Fruit fly (Drosophila melanogaster) whole organism, embryonic: ENCODE data around the gene scro.

ENCODE experiments used
- Antp ChIP-seq: fragments of 200-800 bp; sonication (Bioruptor generic); optimal IDR thresholded peaks from 3 replicates; lab custom pipeline; 2016; ENCODE audit warnings: missing biosample characterization, missing genetic modification characterization
- Atf-2 ChIP-seq: fragments of 200-800 bp; sonication (Bioruptor generic); optimal IDR thresholded peaks from 2 replicates; lab custom pipeline; 2016; ENCODE audit warnings: missing biosample characterization, missing genetic modification characterization
- BtbVII ChIP-seq: fragments of 200-800 bp; sonication (Bioruptor generic); optimal IDR thresholded peaks from 3 replicates; lab custom pipeline; 2017; ENCODE audit warnings: missing biosample characterization, mild to moderate bottlenecking, missing genetic modification characterization
- CG10209 ChIP-seq: fragments of 200-800 bp; sonication (Bioruptor generic); optimal IDR thresholded peaks from 3 replicates; lab custom pipeline; 2017; ENCODE audit warnings: missing biosample characterization, mild to moderate bottlenecking, missing genetic modification characterization, missing genetic modification reagents
- CG10321 ChIP-seq: fragments of 200-800 bp; sonication (Bioruptor generic); IDR thresholded peaks from 2 replicates; pipeline ENCODE4 v1.3.6; 2022; ENCODE audit warnings: missing biosample characterization, missing genetic modification characterization
- CG11723 ChIP-seq: fragments of 200-800 bp; sonication (Bioruptor generic); optimal IDR thresholded peaks from 2 replicates; lab custom pipeline; 2017; ENCODE audit warnings: missing biosample characterization, mild to moderate bottlenecking, missing genetic modification characterization
- CG13775 ChIP-seq: fragments of 200-800 bp; sonication (Bioruptor generic); optimal IDR thresholded peaks from 3 replicates; lab custom pipeline; 2017; ENCODE audit warnings: missing biosample characterization, mild to moderate bottlenecking, missing genetic modification characterization
- CG1603 ChIP-seq: fragments of 200-800 bp; sonication (Bioruptor generic); optimal IDR thresholded peaks from 2 replicates; lab custom pipeline; 2019; ENCODE audit warnings: missing biosample characterization, mild to moderate bottlenecking, missing genetic modification characterization, moderate library complexity
- CG16813 ChIP-seq: fragments of 200-800 bp; sonication (Bioruptor generic); IDR thresholded peaks from 3 replicates; pipeline ENCODE4 v1.3.6; 2022; ENCODE audit warnings: missing biosample characterization, missing genetic modification characterization; ENCODE audit not compliant: partially characterized antibody
- CG17568 ChIP-seq: fragments of 200-800 bp; sonication (Bioruptor generic); optimal IDR thresholded peaks from 2 replicates; lab custom pipeline; 2018; ENCODE audit warnings: missing biosample characterization, mild to moderate bottlenecking, missing genetic modification characterization, moderate library complexity
- CG17802 ChIP-seq: fragments of 200-800 bp; sonication (Bioruptor generic); optimal IDR thresholded peaks from 2 replicates; lab custom pipeline; 2018; ENCODE audit warnings: missing biosample characterization, mild to moderate bottlenecking, missing genetic modification characterization, moderate library complexity
- CG1832 ChIP-seq: fragments of 200-800 bp; sonication (Bioruptor generic); optimal IDR thresholded peaks from 2 replicates; lab custom pipeline; 2017; ENCODE audit warnings: missing biosample characterization, mild to moderate bottlenecking, missing genetic modification characterization, inconsistent platforms
- CG2199 ChIP-seq: fragments of 200-800 bp; sonication (Bioruptor generic); IDR thresholded peaks from 3 replicates; pipeline ENCODE4 v1.3.6; 2022; ENCODE audit warnings: missing biosample characterization, missing genetic modification characterization
- CG30020 ChIP-seq: fragments of 200-800 bp; optimal IDR thresholded peaks from 2 replicates; lab custom pipeline; 2019; ENCODE audit warnings: missing biosample characterization, mild to moderate bottlenecking, missing genetic modification characterization, moderate library complexity
- CG3065 ChIP-seq: fragments of 200-800 bp; sonication (Bioruptor generic); optimal IDR thresholded peaks from 2 replicates; lab custom pipeline; 2016; ENCODE audit warnings: missing biosample characterization, missing genetic modification characterization
- CG32532 ChIP-seq: fragments of 200-800 bp; sonication (Bioruptor generic); IDR thresholded peaks from 2 replicates; pipeline ENCODE4 v1.3.6; 2022; ENCODE audit warnings: missing biosample characterization, missing genetic modification characterization
- CG33213 ChIP-seq: fragments of 200-800 bp; sonication (Bioruptor generic); optimal IDR thresholded peaks from 3 replicates; lab custom pipeline; 2016; ENCODE audit warnings: missing biosample characterization, missing genetic modification characterization
- CG34224 ChIP-seq: fragments of 200-800 bp; sonication (Bioruptor generic); IDR thresholded peaks from 3 replicates; pipeline ENCODE4 v1.3.6; 2022; ENCODE audit warnings: missing biosample characterization, missing genetic modification characterization; ENCODE audit not compliant: partially characterized antibody
- CG6689 ChIP-seq: fragments of 200-800 bp; sonication (Bioruptor generic); IDR thresholded peaks from 2 replicates; pipeline ENCODE4 v1.3.6; 2022; ENCODE audit warnings: missing biosample characterization, missing genetic modification characterization
- CG8290 ChIP-seq, 3 experiments: fragments of 200-800 bp; sonication (Bioruptor generic); optimal IDR thresholded peaks; 2 replicates each; lab custom pipeline; 2016 to 2019; ENCODE audit warnings: missing biosample characterization in 3 of 3, missing genetic modification characterization in 3 of 3, mild to moderate bottlenecking in 2 of 3, moderate library complexity in 1 of 3
- CG8478 ChIP-seq: fragments of >200 bp; optimal IDR thresholded peaks from 2 replicates; lab custom pipeline; 2018
- CG9797 ChIP-seq: fragments of 200-800 bp; sonication (Bioruptor generic); optimal IDR thresholded peaks from 3 replicates; lab custom pipeline; 2018; ENCODE audit warnings: missing biosample characterization, mild to moderate bottlenecking, missing genetic modification characterization
- CoRest ChIP-seq: fragments of 200-800 bp; sonication (Bioruptor generic); optimal IDR thresholded peaks from 3 replicates; lab custom pipeline; 2018; ENCODE audit warnings: missing biosample characterization, mild to moderate bottlenecking, missing genetic modification characterization, moderate library complexity
- Deaf1 ChIP-seq: fragments of 200-800 bp; optimal IDR thresholded peaks from 3 replicates; lab custom pipeline; 2019; ENCODE audit warnings: missing biosample characterization, mild to moderate bottlenecking, missing genetic modification characterization, moderate library complexity
- Jarid2 ChIP-seq: fragments of 200-800 bp; sonication (Bioruptor generic); optimal IDR thresholded peaks from 3 replicates; lab custom pipeline; 2017; ENCODE audit warnings: mild to moderate bottlenecking, missing biosample characterization, missing genetic modification reagents, missing genetic modification characterization
- Lhr ChIP-seq: fragments of 200-800 bp; sonication (Bioruptor generic); optimal IDR thresholded peaks from 3 replicates; lab custom pipeline; 2017; ENCODE audit warnings: mild to moderate bottlenecking, missing biosample characterization, missing genetic modification reagents, missing genetic modification characterization
- Mad ChIP-seq: fragments of 200-800 bp; sonication (Bioruptor generic); optimal IDR thresholded peaks from 2 replicates; lab custom pipeline; 2016; ENCODE audit warnings: missing biosample characterization, missing genetic modification characterization
- NC2β ChIP-seq: fragments of 200-800 bp; sonication (Bioruptor generic); optimal IDR thresholded peaks from 2 replicates; lab custom pipeline; 2016; ENCODE audit warnings: missing biosample characterization, missing genetic modification characterization
- Nf-YA ChIP-seq: fragments of 200-800 bp; sonication (Bioruptor generic); IDR thresholded peaks from 2 replicates; pipeline ENCODE4 v1.3.6; 2022; ENCODE audit warnings: missing biosample characterization, missing genetic modification characterization
- Nf-YB ChIP-seq: fragments of 200-800 bp; sonication (Bioruptor generic); optimal IDR thresholded peaks from 3 replicates; lab custom pipeline; 2019; ENCODE audit warnings: missing biosample characterization, mild to moderate bottlenecking, missing genetic modification characterization, moderate library complexity
- Nf-YC ChIP-seq: fragments of 200-800 bp; optimal IDR thresholded peaks from 3 replicates; lab custom pipeline; 2019; ENCODE audit warnings: missing biosample characterization, mild to moderate bottlenecking, missing genetic modification characterization, moderate library complexity
- Opbp ChIP-seq: fragments of 200-800 bp; sonication (Bioruptor generic); IDR thresholded peaks from 3 replicates; pipeline ENCODE4 v1.3.6; 2022; ENCODE audit warnings: missing biosample characterization, missing genetic modification characterization; ENCODE audit not compliant: partially characterized antibody
- amos ChIP-seq: fragments of 200-800 bp; sonication (Bioruptor generic); IDR thresholded peaks from 2 replicates; pipeline ENCODE4 v1.3.6; 2022; ENCODE audit warnings: missing biosample characterization, missing genetic modification characterization; ENCODE audit not compliant: partially characterized antibody
- cad ChIP-seq: fragments of >200 bp; optimal IDR thresholded peaks from 2 replicates; lab custom pipeline; 2017; ENCODE audit warnings: missing biosample characterization, missing genetic modification characterization
- crp ChIP-seq, 2 experiments: fragments of 200-800 bp; sonication (Bioruptor generic); optimal IDR thresholded peaks; 2 replicates in 1 of 2; 3 replicates in 1 of 2; lab custom pipeline; 2017; ENCODE audit warnings: missing biosample characterization in 2 of 2, missing genetic modification characterization in 2 of 2, mild to moderate bottlenecking in 1 of 2, moderate library complexity in 1 of 2
- eve ChIP-seq, 2 experiments: fragments of >200 bp; optimal IDR thresholded peaks; 2 replicates each; lab custom pipeline; 2017; ENCODE audit warnings: missing biosample characterization in 2 of 2, missing genetic modification characterization in 2 of 2
- jing ChIP-seq: fragments of 200-800 bp; sonication (Bioruptor generic); optimal IDR thresholded peaks from 2 replicates; lab custom pipeline; 2018; ENCODE audit warnings: missing biosample characterization, mild to moderate bottlenecking, missing genetic modification characterization
- knrl ChIP-seq: fragments of 200-800 bp; sonication (Bioruptor generic); IDR thresholded peaks from 3 replicates; pipeline ENCODE4 v1.3.6; 2022; ENCODE audit warnings: missing biosample characterization, missing genetic modification characterization; ENCODE audit not compliant: partially characterized antibody
- maf-S ChIP-seq: fragments of 200-800 bp; sonication (Bioruptor generic); optimal IDR thresholded peaks from 2 replicates; lab custom pipeline; 2016; ENCODE audit warnings: missing biosample characterization, missing genetic modification characterization
- mld ChIP-seq: fragments of 200-800 bp; sonication (Bioruptor generic); IDR thresholded peaks from 3 replicates; pipeline ENCODE4 v1.3.6; 2022; ENCODE audit warnings: missing biosample characterization, missing genetic modification characterization; ENCODE audit not compliant: partially characterized antibody
- pros ChIP-seq: fragments of 200-800 bp; sonication (Bioruptor generic); optimal IDR thresholded peaks from 3 replicates; lab custom pipeline; 2019; ENCODE audit warnings: missing biosample characterization, mild to moderate bottlenecking, missing genetic modification characterization, moderate library complexity
- pzg ChIP-seq: fragments of 200-800 bp; sonication (Bioruptor generic); optimal IDR thresholded peaks from 3 replicates; lab custom pipeline; 2018; ENCODE audit warnings: missing biosample characterization, mild to moderate bottlenecking, missing genetic modification characterization, moderate library complexity
- seq ChIP-seq: fragments of 200-800 bp; sonication (Bioruptor generic); IDR thresholded peaks from 2 replicates; pipeline ENCODE4 v1.3.6; 2022; ENCODE audit warnings: missing biosample characterization, missing genetic modification characterization
- sisA ChIP-seq: fragments of 200-800 bp; sonication (Bioruptor generic); IDR thresholded peaks from 2 replicates; pipeline ENCODE4 v1.3.6; 2022; ENCODE audit warnings: missing biosample characterization, missing genetic modification characterization
- stwl ChIP-seq: fragments of 200-800 bp; sonication (Bioruptor generic); optimal IDR thresholded peaks from 3 replicates; lab custom pipeline; 2018; ENCODE audit warnings: missing biosample characterization, mild to moderate bottlenecking, missing genetic modification characterization, moderate library complexity
- tll ChIP-seq, 2 experiments: fragments of 200-800 bp in 1 of 2; fragments of >200 bp in 1 of 2; sonication (Bioruptor generic) in 1 of 2; optimal IDR thresholded peaks; 2 replicates each; lab custom pipeline; 2017 to 2019; ENCODE audit warnings: missing biosample characterization in 2 of 2, missing genetic modification characterization in 2 of 2, mild to moderate bottlenecking in 1 of 2, moderate library complexity in 1 of 2
- zen2 ChIP-seq: fragments of 200-800 bp; sonication (Bioruptor generic); IDR thresholded peaks from 3 replicates; pipeline ENCODE4 v1.3.6; 2022; ENCODE audit warnings: missing biosample characterization, missing genetic modification characterization; ENCODE audit not compliant: partially characterized antibody

The scro gene

DNA sequence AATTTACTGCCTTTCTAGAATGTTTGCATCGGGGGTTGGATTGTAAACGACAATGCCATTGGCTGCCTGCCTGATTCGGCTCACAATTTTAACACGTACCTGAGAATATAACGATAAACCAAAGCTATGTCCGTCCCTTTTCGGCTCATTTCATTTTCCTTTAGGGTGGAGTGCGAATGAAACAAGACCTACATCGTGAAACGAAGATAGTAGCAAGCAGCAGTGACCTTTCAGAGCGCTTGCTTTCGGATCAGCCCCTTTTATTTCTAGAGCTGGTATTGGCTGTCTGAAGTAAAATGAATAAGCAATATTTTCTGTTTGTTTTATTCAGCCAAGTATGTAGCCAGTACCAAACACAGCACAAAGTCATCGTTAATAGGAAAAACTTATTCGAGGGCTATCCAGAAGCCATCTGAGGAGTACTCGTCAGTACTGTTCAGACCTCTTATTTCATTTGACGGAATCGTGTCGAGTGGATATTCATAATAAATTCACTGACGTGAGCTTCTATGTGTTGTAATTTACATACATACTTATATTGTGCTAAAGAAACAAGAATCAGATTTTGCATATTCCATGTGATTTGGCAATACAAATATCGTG, at the start of gene scro:
Gene scro, plus strand, starts transcription at position 429 of the 603 bp plus-strand sequence.
- peak; percentile 67; the same call in 2 of the 3 replicates for TF ChIP-seq mld (GFP tag; lab: Robert Waterston, UW)
- TF ChIP-seq sisA (GFP tag; lab: Robert Waterston, UW), result no peak
- peak; percentile 44 for TF ChIP-seq CG33213 (GFP tag; lab: Kevin White, UChicago)
- TF ChIP-seq CG8478 (lab: Kevin White, UChicago), result no peak
- TF ChIP-seq CG32532 (GFP tag; lab: Robert Waterston, UW), result no peak
- TF ChIP-seq CG17802, result peak; percentile 63
- peak; percentile 91 for TF ChIP-seq CG8290 (GFP tag; optimal IDR thresholded peaks at IDR 0.05; lab: Kevin White, UChicago)
- peak; percentile 64 to 86 for TF ChIP-seq CG8290 (tag; optimal IDR thresholded peaks at IDR 0.05; lab: Kevin White, UChicago)
- peak; percentile 92 for TF ChIP-seq CG1832 (GFP tag; lab: Kevin White, UChicago)
- peak; percentile 99 for TF ChIP-seq CG10321 (GFP tag; lab: Robert Waterston, UW)
- TF ChIP-seq Opbp (GFP tag; lab: Robert Waterston, UW), result no peak
- peak; percentile 8 for TF ChIP-seq stwl (tag; lab: Kevin White, UChicago)
- TF ChIP-seq CG9797 (GFP tag; lab: Kevin White, UChicago), result no peak
- peak; percentile 100 for TF ChIP-seq Nf-YB (GFP tag; lab: Kevin White, UChicago)
- peak; percentile 95 for TF ChIP-seq Deaf1 (tag; lab: Kevin White, UChicago)
- TF ChIP-seq Atf-2 (GFP tag; lab: Kevin White, UChicago), result no peak
- TF ChIP-seq CG34224 (GFP tag; lab: Robert Waterston, UW), result 0 out of 3 replicates have a peak, but pooled peaks have one; percentile 39
- peak; percentile 15 for TF ChIP-seq CG1603
- TF ChIP-seq knrl (GFP tag; lab: Robert Waterston, UW), result no peak
- peak; percentile 57 for TF ChIP-seq cad
- TF ChIP-seq CG13775 (GFP tag; lab: Kevin White, UChicago), result no peak
- TF ChIP-seq CG6689 (GFP tag; lab: Robert Waterston, UW), result no peak
- peak in 1 of 2 experiments; percentile 84 for TF ChIP-seq eve (GFP tag; optimal IDR thresholded peaks at IDR 0.05; lab: Kevin White, UChicago)
- peak; percentile 70 for TF ChIP-seq pros
- peak; percentile 63 for TF ChIP-seq CG30020
- peak; percentile 100 for TF ChIP-seq Nf-YC
- no peak for TF ChIP-seq crp (GFP tag; optimal IDR thresholded peaks at IDR 0.05; lab: Kevin White, UChicago)
- TF ChIP-seq CG11723 (GFP tag; lab: Kevin White, UChicago), result peak; percentile 39
- TF ChIP-seq tll (GFP tag; optimal IDR thresholded peaks at IDR 0.05; lab: Kevin White, UChicago), result peak in 1 of 2 experiments; percentile 97
- peak; percentile 97 for TF ChIP-seq CG2199 (GFP tag; lab: Robert Waterston, UW)
- peak; percentile 99 for TF ChIP-seq Nf-YA (GFP tag; lab: Robert Waterston, UW)
- TF ChIP-seq maf-S (GFP tag; lab: Kevin White, UChicago), result no peak
- TF ChIP-seq jing (GFP tag; lab: Kevin White, UChicago), result peak; percentile 95
- peak; percentile 1 for TF ChIP-seq CG17568 (GFP tag; lab: Kevin White, UChicago)
- peak; percentile 12 for TF ChIP-seq Lhr (GFP tag; lab: Kevin White, UChicago)
- TF ChIP-seq CoRest, result peak; percentile 65
- TF ChIP-seq Jarid2 (GFP tag; lab: Kevin White, UChicago), result peak; percentile 94
- peak; percentile 8; the same call in 1 of the 2 replicates for TF ChIP-seq amos

DNA sequence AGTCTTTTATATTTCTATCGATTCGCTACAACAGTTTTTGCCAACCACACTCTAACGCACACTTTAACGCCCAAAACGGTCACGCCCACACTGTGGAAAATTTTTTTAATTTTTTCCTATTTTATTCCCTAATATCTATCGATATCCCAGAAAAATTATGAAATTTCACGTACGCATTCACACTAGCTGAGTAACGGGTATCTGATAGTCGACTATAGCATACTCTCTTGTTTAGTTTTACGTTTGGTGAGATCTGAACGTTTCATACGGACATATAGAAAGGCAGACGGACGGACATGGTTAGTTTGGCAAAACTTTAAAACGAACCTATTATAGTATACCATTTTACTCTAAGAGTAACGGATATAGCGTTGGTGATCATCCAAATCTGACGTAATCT, 1.8 kb upstream of the scro start:
- no peak for TF ChIP-seq NC2β (GFP tag; lab: Kevin White, UChicago)
- peak; percentile 63; the same call in 2 of the 3 replicates for TF ChIP-seq mld (GFP tag; lab: Robert Waterston, UW)
- TF ChIP-seq pzg (GFP tag; lab: Kevin White, UChicago), result no peak
- TF ChIP-seq CG3065, result no peak
- no peak for TF ChIP-seq seq
- TF ChIP-seq CG10209 (GFP tag; lab: Kevin White, UChicago), result no peak
- no peak for TF ChIP-seq BtbVII
- no peak for TF ChIP-seq Antp (GFP tag; lab: Kevin White, UChicago)
- no peak for TF ChIP-seq zen2 (GFP tag; lab: Robert Waterston, UW)
- TF ChIP-seq CG16813, result peak; percentile 80; the same call in 2 of the 3 replicates
- no peak for TF ChIP-seq Mad (GFP tag; lab: Kevin White, UChicago)
